Fruit fly (Drosophila melanogaster) whole organism, embryonic: ENCODE results near the gene LysD.

ENCODE experiments used
- CG12236 ChIP-seq: fragments of 200-800 bp; sonication (Bioruptor generic); optimal IDR thresholded peaks from 2 replicates; lab custom pipeline; 2016; ENCODE audit warnings: missing biosample characterization, missing genetic modification characterization
- CG12299 ChIP-seq: fragments of 200-800 bp; sonication (Bioruptor generic); optimal IDR thresholded peaks from 2 replicates; lab custom pipeline; 2018; ENCODE audit warnings: missing biosample characterization, mild to moderate bottlenecking, missing genetic modification characterization
- CG14014 ChIP-seq: fragments of 200-800 bp; sonication (Bioruptor generic); IDR thresholded peaks from 2 replicates; pipeline ENCODE4 v1.3.6; 2022; ENCODE audit warnings: missing biosample characterization, missing genetic modification characterization
- CG15696 ChIP-seq: fragments of 200-800 bp; sonication (Bioruptor generic); optimal IDR thresholded peaks from 2 replicates; lab custom pipeline; 2019; ENCODE audit warnings: missing biosample characterization, mild to moderate bottlenecking, missing genetic modification characterization, moderate library complexity
- CG1603 ChIP-seq: fragments of 200-800 bp; sonication (Bioruptor generic); optimal IDR thresholded peaks from 2 replicates; lab custom pipeline; 2019; ENCODE audit warnings: missing biosample characterization, mild to moderate bottlenecking, missing genetic modification characterization, moderate library complexity
- CG17328 ChIP-seq: fragments of 200-800 bp; sonication (Bioruptor generic); IDR thresholded peaks from 2 replicates; pipeline ENCODE4 v1.3.6; 2022; ENCODE audit warnings: missing biosample characterization, missing genetic modification characterization
- CG30403 ChIP-seq: fragments of 200-800 bp; sonication (Bioruptor generic); optimal IDR thresholded peaks from 3 replicates; lab custom pipeline; 2016; ENCODE audit warnings: missing biosample characterization, missing genetic modification characterization
- CG4617 ChIP-seq: fragments of 200-800 bp; sonication (Bioruptor generic); optimal IDR thresholded peaks from 3 replicates; lab custom pipeline; 2016; ENCODE audit warnings: missing biosample characterization, missing genetic modification characterization, borderline replicate concordance
- CG7839 ChIP-seq: fragments of 200-800 bp; sonication (Bioruptor generic); optimal IDR thresholded peaks from 3 replicates; lab custom pipeline; 2018; ENCODE audit warnings: missing biosample characterization, mild to moderate bottlenecking, missing genetic modification characterization, moderate library complexity
- CG8388 ChIP-seq: fragments of 200-800 bp; sonication (Bioruptor generic); optimal IDR thresholded peaks from 2 replicates; lab custom pipeline; 2019; ENCODE audit warnings: missing biosample characterization, mild to moderate bottlenecking, missing genetic modification characterization, moderate library complexity
- CG8478 ChIP-seq: fragments of >200 bp; optimal IDR thresholded peaks from 2 replicates; lab custom pipeline; 2018
- CG8924 ChIP-seq: fragments of 200-800 bp; optimal IDR thresholded peaks from 3 replicates; lab custom pipeline; 2019; ENCODE audit warnings: missing biosample characterization, mild to moderate bottlenecking, missing genetic modification characterization, moderate library complexity
- CrebB ChIP-seq: fragments of 200-800 bp; sonication (Bioruptor generic); optimal IDR thresholded peaks from 3 replicates; lab custom pipeline; 2018; ENCODE audit warnings: missing biosample characterization, mild to moderate bottlenecking, missing genetic modification characterization
- Drgx ChIP-seq: fragments of 200-800 bp; sonication (Bioruptor generic); IDR thresholded peaks from 2 replicates; pipeline ENCODE4 v1.3.6; 2022; ENCODE audit warnings: missing biosample characterization, missing genetic modification characterization
- Hey ChIP-seq: fragments of 200-800 bp; sonication (Bioruptor generic); optimal IDR thresholded peaks from 3 replicates; lab custom pipeline; 2018; ENCODE audit warnings: missing biosample characterization, mild to moderate bottlenecking, missing genetic modification characterization
- Mrtf ChIP-seq: fragments of 200-800 bp; sonication (Bioruptor generic); IDR thresholded peaks from 3 replicates; pipeline ENCODE4 v1.3.6; 2022; ENCODE audit warnings: missing biosample characterization, missing genetic modification characterization
- NFAT ChIP-seq: fragments of 200-800 bp; sonication (Bioruptor generic); IDR thresholded peaks from 2 replicates; pipeline ENCODE4 v1.3.6; 2022; ENCODE audit warnings: missing biosample characterization, missing genetic modification characterization
- Sox100B ChIP-seq: fragments of 200-800 bp; sonication (Bioruptor generic); optimal IDR thresholded peaks from 3 replicates; lab custom pipeline; 2018; ENCODE audit warnings: missing biosample characterization, mild to moderate bottlenecking, missing genetic modification characterization
- Spps ChIP-seq: fragments of 200-800 bp; sonication (Bioruptor generic); optimal IDR thresholded peaks from 2 replicates; lab custom pipeline; 2018; ENCODE audit warnings: missing biosample characterization, mild to moderate bottlenecking, missing genetic modification characterization
- YL-1 ChIP-seq: fragments of 200-800 bp; sonication (Bioruptor generic); optimal IDR thresholded peaks from 3 replicates; lab custom pipeline; 2017; ENCODE audit warnings: missing biosample characterization, mild to moderate bottlenecking, missing genetic modification characterization
- amos ChIP-seq: fragments of 200-800 bp; sonication (Bioruptor generic); IDR thresholded peaks from 2 replicates; pipeline ENCODE4 v1.3.6; 2022; ENCODE audit warnings: missing biosample characterization, missing genetic modification characterization; ENCODE audit not compliant: partially characterized antibody
- dysf ChIP-seq: fragments of 200-800 bp; sonication (Bioruptor generic); IDR thresholded peaks from 3 replicates; pipeline ENCODE4 v1.3.6; 2022; ENCODE audit warnings: missing biosample characterization, missing genetic modification characterization
- fd64A ChIP-seq: fragments of 200-800 bp; sonication (Bioruptor generic); optimal IDR thresholded peaks from 3 replicates; lab custom pipeline; 2018; ENCODE audit warnings: missing biosample characterization, mild to moderate bottlenecking, missing genetic modification characterization
- gem ChIP-seq: fragments of 200-800 bp; sonication (Bioruptor generic); optimal IDR thresholded peaks from 2 replicates; lab custom pipeline; 2019; ENCODE audit warnings: missing biosample characterization, mild to moderate bottlenecking, missing genetic modification characterization, moderate library complexity
- insv ChIP-seq, 2 experiments: fragments of 200-800 bp; sonication (Bioruptor generic); optimal IDR thresholded peaks; 3 replicates each; lab custom pipeline; 2016 to 2018; ENCODE audit warnings: missing biosample characterization in 2 of 2, missing genetic modification characterization in 2 of 2
- ken ChIP-seq: fragments of 200-800 bp; sonication (Bioruptor generic); IDR thresholded peaks from 3 replicates; pipeline ENCODE4 v1.3.6; 2022; ENCODE audit warnings: missing biosample characterization, missing genetic modification characterization
- knrl ChIP-seq: fragments of 200-800 bp; sonication (Bioruptor generic); IDR thresholded peaks from 3 replicates; pipeline ENCODE4 v1.3.6; 2022; ENCODE audit warnings: missing biosample characterization, missing genetic modification characterization; ENCODE audit not compliant: partially characterized antibody
- lola ChIP-seq, 3 experiments: fragments of >200 bp in 2 of 3; fragments of 200-800 bp in 1 of 3; sonication (Bioruptor generic) in 1 of 3; optimal IDR thresholded peaks; 2 replicates each; lab custom pipeline; 2017 to 2019; ENCODE audit warnings: missing biosample characterization in 3 of 3, missing genetic modification characterization in 3 of 3, mild to moderate bottlenecking in 1 of 3, moderate library complexity in 1 of 3
- luna ChIP-seq: fragments of 200-800 bp; sonication (Bioruptor generic); optimal IDR thresholded peaks from 2 replicates; lab custom pipeline; 2016; ENCODE audit warnings: missing biosample characterization, missing genetic modification characterization
- onecut ChIP-seq: fragments of 200-800 bp; sonication (Bioruptor generic); IDR thresholded peaks from 2 replicates; pipeline ENCODE4 v1.3.6; 2022; ENCODE audit warnings: missing biosample characterization, missing genetic modification characterization
- org-1 ChIP-seq: fragments of 200-800 bp; sonication (Bioruptor generic); optimal IDR thresholded peaks from 2 replicates; lab custom pipeline; 2017; ENCODE audit warnings: missing biosample characterization, missing genetic modification characterization
- pnt ChIP-seq: fragments of 200-800 bp; sonication (Bioruptor generic); optimal IDR thresholded peaks from 3 replicates; lab custom pipeline; 2016; ENCODE audit warnings: missing biosample characterization, missing genetic modification characterization
- prd ChIP-seq, 3 experiments: fragments of >200 bp in 2 of 3; fragments of 200-800 bp in 1 of 3; sonication (Bioruptor generic) in 1 of 3; optimal IDR thresholded peaks in 2 of 3; IDR thresholded peaks in 1 of 3; 2 replicates in 2 of 3; 3 replicates in 1 of 3; pipeline versions ENCODE4 v1.3.6 to Lab custom; 2017 to 2022; ENCODE audit warnings: missing biosample characterization in 1 of 3, missing genetic modification characterization in 1 of 3
- ranshi ChIP-seq: fragments of 200-800 bp; sonication (Bioruptor generic); IDR thresholded peaks from 2 replicates; pipeline ENCODE4 v1.3.6; 2022; ENCODE audit warnings: missing biosample characterization, missing genetic modification characterization
- row ChIP-seq: fragments of 200-800 bp; sonication (Bioruptor generic); IDR thresholded peaks from 3 replicates; pipeline ENCODE4 v1.3.6; 2022; ENCODE audit warnings: missing biosample characterization, missing genetic modification characterization
- unpg ChIP-seq: fragments of 200-800 bp; sonication (Bioruptor generic); optimal IDR thresholded peaks from 3 replicates; lab custom pipeline; 2018; ENCODE audit warnings: missing biosample characterization, mild to moderate bottlenecking, missing genetic modification characterization, moderate library complexity
- wek ChIP-seq: fragments of 200-800 bp; sonication (Bioruptor generic); optimal IDR thresholded peaks from 3 replicates; lab custom pipeline; 2018; ENCODE audit warnings: missing biosample characterization, mild to moderate bottlenecking, missing genetic modification characterization, moderate library complexity
- zf30C ChIP-seq: fragments of 200-800 bp; sonication (Bioruptor generic); optimal IDR thresholded peaks from 3 replicates; lab custom pipeline; 2018; ENCODE audit warnings: missing biosample characterization, mild to moderate bottlenecking, missing genetic modification characterization

LysD gene

DNA sequence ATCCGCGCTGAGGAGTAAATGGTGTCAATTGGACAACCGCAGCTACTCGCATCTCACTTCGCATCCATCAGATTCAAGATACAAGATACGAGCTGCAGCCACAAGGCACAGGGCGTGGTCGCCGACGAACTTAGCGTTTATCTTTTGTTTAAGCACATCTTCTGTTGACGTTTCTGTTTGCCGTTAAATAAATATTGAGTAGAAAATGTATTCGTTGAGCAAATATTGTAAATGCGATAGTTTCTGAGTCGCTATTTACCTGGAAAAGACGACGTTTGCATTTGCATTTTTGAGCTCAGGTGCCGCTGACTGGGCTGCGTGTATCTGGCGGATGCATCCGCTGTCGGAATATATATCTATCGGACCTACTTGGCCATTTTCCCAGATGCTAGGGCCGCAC, 44.7 kb downstream of the LysD start (continued):
- TF ChIP-seq wek (GFP tag; lab: Kevin White, UChicago) = peak; percentile 85
- no peak for TF ChIP-seq CG4617 (GFP tag; lab: Kevin White, UChicago)
- peak in 1 of 3 experiments; percentile 60 for TF ChIP-seq lola (GFP tag; optimal IDR thresholded peaks at IDR 0.05; lab: Kevin White, UChicago)
- TF ChIP-seq CG12236 (GFP tag; lab: Kevin White, UChicago) = peak; percentile 39
- TF ChIP-seq luna (GFP tag; lab: Kevin White, UChicago) = no peak
- TF ChIP-seq CG12299 (tag; lab: Kevin White, UChicago) = peak; percentile 37
- peak; percentile 91 for TF ChIP-seq fd64A (GFP tag; lab: Kevin White, UChicago)
- peak; percentile 63 for TF ChIP-seq CrebB (tag; lab: Kevin White, UChicago)
- no peak for TF ChIP-seq NFAT (GFP tag; lab: Robert Waterston, UW)
- peak; percentile 52 for TF ChIP-seq org-1 (GFP tag; lab: Kevin White, UChicago)
- peak; percentile 79 for TF ChIP-seq Sox100B (GFP tag; lab: Kevin White, UChicago)
- no peak for TF ChIP-seq CG8478
- peak; percentile 90 for TF ChIP-seq CG15696 (tag; lab: Kevin White, UChicago)
- peak; percentile 22; the same call in 1 of the 2 replicates for TF ChIP-seq ranshi (GFP tag; lab: Robert Waterston, UW)
- TF ChIP-seq onecut = peak; percentile 60
- TF ChIP-seq CG17328 = peak; percentile 60; the same call in 1 of the 2 replicates
- peak; percentile 24 for TF ChIP-seq CG8924 (tag; lab: Kevin White, UChicago)
- TF ChIP-seq Spps (tag; lab: Kevin White, UChicago) = peak; percentile 17
- TF ChIP-seq CG14014 (GFP tag; lab: Robert Waterston, UW) = peak; percentile 35; the same call in 1 of the 2 replicates
- peak in 1 of 2 experiments; percentile 41 for TF ChIP-seq insv (GFP tag; optimal IDR thresholded peaks at IDR 0.05; lab: Kevin White, UChicago)
- no peak for TF ChIP-seq CG30403 (GFP tag; lab: Kevin White, UChicago)

DNA sequence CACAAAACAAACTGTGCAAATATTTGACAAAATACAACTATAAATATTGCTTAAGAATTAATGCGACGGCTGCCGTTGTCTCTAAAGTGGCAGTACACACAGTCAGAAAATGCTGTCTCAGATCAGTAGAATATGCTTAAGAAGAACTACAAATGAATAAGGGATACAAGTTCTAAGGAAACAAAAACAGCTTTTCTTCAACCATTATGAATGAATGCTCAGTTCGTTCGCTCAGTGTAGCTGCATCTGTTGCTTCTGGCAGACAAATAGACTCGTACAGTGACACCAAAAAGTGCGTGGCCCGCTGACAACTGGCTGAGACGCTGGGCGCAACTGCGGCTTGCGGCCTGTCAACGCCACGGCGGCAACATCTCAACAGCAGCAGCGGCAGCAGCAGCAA, 45.2 kb downstream of the LysD start:
- no peak for TF ChIP-seq Hey
- TF ChIP-seq CG8388 (GFP tag; lab: Kevin White, UChicago) = peak; percentile 92
- peak; percentile 21 for TF ChIP-seq gem (tag; lab: Kevin White, UChicago)
- peak; percentile 21 for TF ChIP-seq CG1603
- TF ChIP-seq knrl (GFP tag; lab: Robert Waterston, UW) = 0 out of 3 replicates have a peak, but pooled peaks have one; percentile 13
- TF ChIP-seq prd (optimal IDR thresholded peaks at IDR 0.05; lab: Kevin White, UChicago) = no peak
- TF ChIP-seq prd (GFP tag; IDR thresholded peaks at IDR 0.05; lab: Robert Waterston, UW) = peak; percentile 10; the same call in 1 of the 3 replicates
- no peak for TF ChIP-seq CG7839
- no peak for TF ChIP-seq row (GFP tag; lab: Robert Waterston, UW)
- TF ChIP-seq zf30C (GFP tag; lab: Kevin White, UChicago) = peak; percentile 71
- 0 out of 3 replicates have a peak, but pooled peaks have one; percentile 6 for TF ChIP-seq Mrtf (GFP tag; lab: Robert Waterston, UW)
- TF ChIP-seq Drgx (GFP tag; lab: Robert Waterston, UW) = peak; percentile 52
- TF ChIP-seq ken = 0 out of 3 replicates have a peak, but pooled peaks have one; percentile 30
- no peak for TF ChIP-seq amos
- no peak for TF ChIP-seq YL-1 (GFP tag; lab: Kevin White, UChicago)
- TF ChIP-seq pnt (GFP tag; lab: Kevin White, UChicago) = peak; percentile 20
- 0 out of 3 replicates have a peak, but pooled peaks have one; percentile 30 for TF ChIP-seq dysf (GFP tag; lab: Robert Waterston, UW)
- TF ChIP-seq unpg (GFP tag; lab: Kevin White, UChicago) = peak; percentile 0
- TF ChIP-seq, all 482 proteins: peak for 12
